Worm (Caenorhabditis elegans) whole organism, L2 larva: Measurements from ENCODE around the gene B0001.8.

Experiments used
- C34F6.9 ChIP-seq: fragments of 150-350 bp; optimal IDR thresholded peaks from 2 replicates; lab custom pipeline; 2014; ENCODE audit warnings: missing biosample characterization, missing genetic modification characterization
- F13H6.1 ChIP-seq: sonication (generic microtip); optimal IDR thresholded peaks from 2 replicates; lab custom pipeline; 2016; ENCODE audit warnings: missing genetic modification characterization, missing compliant biosample characterization
- Y55F3AM.14 ChIP-seq: fragments of 200-800 bp; sonication (Bioruptor generic); optimal IDR thresholded peaks from 2 replicates; lab custom pipeline; 2018; ENCODE audit warnings: mild to moderate bottlenecking, missing genetic modification characterization, missing compliant biosample characterization
- ZK546.5 ChIP-seq: sonication (generic microtip); optimal IDR thresholded peaks from 2 replicates; lab custom pipeline; 2017; ENCODE audit warnings: missing biosample characterization, missing genetic modification characterization
- alr-1 ChIP-seq: fragments of 150-350 bp; optimal IDR thresholded peaks from 2 replicates; lab custom pipeline; 2014; ENCODE audit warnings: missing biosample characterization, missing genetic modification characterization
- aly-2 ChIP-seq: fragments of 150-350 bp; optimal IDR thresholded peaks from 2 replicates; lab custom pipeline; 2014; ENCODE audit warnings: missing biosample characterization, missing genetic modification characterization
- ama-1 ChIP-seq: fragments of 150-350 bp; optimal IDR thresholded peaks from 2 replicates; lab custom pipeline; 2018; ENCODE audit warnings: inconsistent platforms
- blmp-1 ChIP-seq: sonication (generic microtip); optimal IDR thresholded peaks from 2 replicates; lab custom pipeline; 2017; ENCODE audit warnings: missing genetic modification characterization, mild to moderate bottlenecking, missing compliant biosample characterization, antibody characterized with exemption, moderate library complexity; ENCODE audit not compliant: insufficient read depth
- crh-2 ChIP-seq: sonication (generic microtip); optimal IDR thresholded peaks from 2 replicates; lab custom pipeline; 2017; ENCODE audit warnings: missing biosample characterization, missing genetic modification characterization
- egl-27 ChIP-seq: sonication (generic microtip); optimal IDR thresholded peaks from 3 replicates; lab custom pipeline; 2017; ENCODE audit warnings: missing biosample characterization, missing genetic modification reagents, missing genetic modification characterization
- elt-1 ChIP-seq: fragments of 150-350 bp; optimal IDR thresholded peaks from 2 replicates; lab custom pipeline; 2014; ENCODE audit warnings: missing biosample characterization, missing genetic modification characterization
- elt-3 ChIP-seq: sonication (generic microtip); optimal IDR thresholded peaks from 2 replicates; lab custom pipeline; 2017; ENCODE audit warnings: missing biosample characterization, missing genetic modification characterization
- fos-1 ChIP-seq: fragments of 150-350 bp; optimal IDR thresholded peaks from 2 replicates; lab custom pipeline; 2014; ENCODE audit warnings: missing biosample characterization, missing genetic modification characterization
- gmeb-1 ChIP-seq: fragments of 150-350 bp; optimal IDR thresholded peaks from 2 replicates; lab custom pipeline; 2014; ENCODE audit warnings: missing biosample characterization, missing genetic modification characterization
- lin-13 ChIP-seq: fragments of 150-350 bp; optimal IDR thresholded peaks from 2 replicates; lab custom pipeline; 2014; ENCODE audit warnings: missing biosample characterization, missing genetic modification reagents, missing genetic modification characterization
- lin-39 ChIP-seq: fragments of 150-350 bp; optimal IDR thresholded peaks from 2 replicates; lab custom pipeline; 2014; ENCODE audit warnings: missing biosample characterization, missing genetic modification reagents, missing genetic modification characterization
- lsy-2 ChIP-seq, 2 experiments: fragments of 150-350 bp in 1 of 2; sonication (generic microtip) in 1 of 2; optimal IDR thresholded peaks; 2 replicates each; lab custom pipeline; 2014 to 2017; ENCODE audit warnings: missing biosample characterization in 2 of 2, missing genetic modification characterization in 2 of 2
- nhr-10 ChIP-seq: sonication (generic microtip); optimal IDR thresholded peaks from 2 replicates; lab custom pipeline; 2017; ENCODE audit warnings: missing biosample characterization, missing genetic modification characterization
- nhr-11 ChIP-seq: fragments of 150-350 bp; optimal IDR thresholded peaks from 2 replicates; lab custom pipeline; 2014; ENCODE audit warnings: missing biosample characterization, missing genetic modification characterization
- nhr-129 ChIP-seq: fragments of 150-350 bp; optimal IDR thresholded peaks from 2 replicates; lab custom pipeline; 2014; ENCODE audit warnings: missing biosample characterization, missing genetic modification characterization
- nhr-21 ChIP-seq: fragments of 150-350 bp; optimal IDR thresholded peaks from 2 replicates; lab custom pipeline; 2014; ENCODE audit warnings: missing biosample characterization, missing genetic modification characterization
- nhr-23 ChIP-seq: fragments of 150-350 bp; optimal IDR thresholded peaks from 2 replicates; lab custom pipeline; 2014; ENCODE audit warnings: missing biosample characterization, missing genetic modification reagents, missing genetic modification characterization
- nhr-6 ChIP-seq: fragments of 150-350 bp; optimal IDR thresholded peaks from 2 replicates; lab custom pipeline; 2014; ENCODE audit warnings: missing biosample characterization, missing genetic modification characterization
- peb-1 ChIP-seq: fragments of 150-350 bp; optimal IDR thresholded peaks from 2 replicates; lab custom pipeline; 2014; ENCODE audit warnings: missing biosample characterization, missing genetic modification characterization
- skn-1 ChIP-seq: sonication (generic microtip); optimal IDR thresholded peaks from 2 replicates; lab custom pipeline; 2017; ENCODE audit warnings: missing biosample characterization, missing genetic modification characterization
- sma-3 ChIP-seq: sonication (generic microtip); optimal IDR thresholded peaks from 2 replicates; lab custom pipeline; 2016; ENCODE audit warnings: missing genetic modification reagents, missing genetic modification characterization, missing compliant biosample characterization
- sma-9 ChIP-seq, 2 experiments: fragments of 150-350 bp in 1 of 2; sonication (generic microtip) in 1 of 2; optimal IDR thresholded peaks; 2 replicates each; lab custom pipeline; 2014 to 2016; ENCODE audit warnings: missing genetic modification characterization in 2 of 2, mild to moderate bottlenecking in 1 of 2, missing biosample characterization in 1 of 2, missing compliant biosample characterization in 1 of 2, missing genetic modification reagents in 1 of 2, moderate library complexity in 1 of 2
- snpc-4 ChIP-seq: fragments of 150-350 bp; optimal IDR thresholded peaks from 2 replicates; lab custom pipeline; 2014; ENCODE audit warnings: missing biosample characterization, missing genetic modification characterization
- unc-55 ChIP-seq: fragments of 150-350 bp; sonication (generic microtip); optimal IDR thresholded peaks from 3 replicates; lab custom pipeline; 2014; ENCODE audit warnings: missing biosample characterization, missing genetic modification reagents, missing genetic modification characterization

The B0001.8 gene

DNA sequence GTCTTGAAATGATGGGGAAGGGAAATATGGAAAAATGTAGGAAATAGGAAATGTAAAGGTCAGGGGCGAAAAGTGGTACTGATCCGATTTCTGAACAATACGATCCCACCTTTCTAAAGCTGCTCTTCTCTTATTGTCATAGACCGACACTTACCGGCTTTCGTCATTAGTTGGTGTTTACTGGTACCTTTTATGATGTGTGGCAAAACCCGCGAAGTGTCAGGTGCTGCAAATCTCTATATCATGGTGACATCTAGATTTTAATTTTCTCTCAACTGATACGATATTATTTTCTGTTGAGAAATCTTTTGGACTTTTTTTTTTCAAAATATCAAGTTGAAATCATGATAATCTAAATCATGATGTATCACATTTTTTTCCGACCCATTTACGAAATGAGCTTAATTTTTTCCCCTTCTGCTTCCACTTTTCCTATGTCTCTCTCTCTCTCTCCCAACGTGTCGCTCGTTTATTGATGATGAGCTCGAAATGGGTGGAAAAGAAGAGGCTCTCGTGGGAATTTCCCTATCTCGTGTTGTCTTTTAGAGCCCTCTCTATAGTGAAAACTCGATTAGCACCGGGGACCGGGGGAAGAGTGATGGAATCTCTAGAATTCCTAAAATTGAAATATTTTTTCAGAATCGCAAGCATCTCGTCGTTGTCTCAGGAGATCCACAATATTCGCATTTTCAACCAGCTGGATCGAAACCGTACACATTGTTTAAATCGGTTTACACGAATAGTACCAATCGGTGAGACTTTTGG lies 9.4 kb downstream of the B0001.8 start:
- TF ChIP-seq ama-1 (lab: Kevin White, UChicago) (no peak), aly-2 (no peak), sma-3 (no peak), nhr-129 (tag; lab: Kevin White, UChicago) (peak; percentile 11), snpc-4 (tag; lab: Kevin White, UChicago) (peak; percentile 59), F13H6.1 (tag; lab: Kevin White, UChicago) (no peak)

DNA sequence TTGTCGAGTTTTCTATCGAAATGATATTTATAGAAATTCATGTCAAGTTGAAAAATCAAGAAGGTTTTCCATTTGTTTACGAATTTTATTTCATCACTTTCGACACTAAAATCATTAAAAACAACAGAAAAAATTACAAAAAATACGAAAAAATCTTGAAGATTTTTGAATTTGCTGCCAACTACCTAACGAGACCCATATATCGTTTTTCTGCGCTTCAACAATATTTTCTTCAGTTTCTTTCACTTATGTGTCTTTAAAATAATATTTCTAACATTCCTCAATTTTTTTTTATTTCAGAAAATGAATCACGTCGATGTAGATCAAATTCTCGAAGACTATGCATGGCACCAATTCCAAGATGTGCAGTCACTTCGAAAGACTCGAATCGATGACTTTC lies 11.7 kb downstream of the B0001.8 start, which contains the start of gene lin-24:
TSS of gene lin-24 (plus strand) at position 301 of the 400 bp plus-strand sequence.
- TF ChIP-seq nhr-129 (tag; lab: Kevin White, UChicago) (no peak), fos-1 (no peak), crh-2 (tag; lab: Kevin White, UChicago) (no peak), nhr-23 (no peak), unc-55 (no peak), ama-1 (lab: Kevin White, UChicago) (no peak), nhr-21 (tag; lab: Kevin White, UChicago) (no peak), skn-1 (no peak), alr-1 (tag; lab: Kevin White, UChicago) (no peak), elt-3 (tag; lab: Kevin White, UChicago) (no peak), blmp-1 (tag; lab: Kevin White, UChicago) (no peak), lin-39 (no peak), nhr-10 (tag; lab: Kevin White, UChicago) (no peak), nhr-6 (tag; lab: Kevin White, UChicago) (no peak), Y55F3AM.14 (GFP tag; lab: Kevin White, UChicago) (no peak), lin-13 (no peak)

- TF ChIP-seq elt-3 (tag; lab: Kevin White, UChicago) (no peak), unc-55 (peak; percentile 54), sma-3 (no peak), nhr-129 (tag; lab: Kevin White, UChicago) (peak; percentile 11), ama-1 (lab: Kevin White, UChicago) (no peak), C34F6.9 (tag; lab: Kevin White, UChicago) (peak; percentile 31), fos-1 (peak; percentile 90), lin-13 (no peak), egl-27 (tag; lab: Kevin White, UChicago) (no peak), nhr-21 (tag; lab: Kevin White, UChicago) (no peak)
Measured at ce11 chrIV:12128708-12129107, 12.2 kb downstream of the B0001.8 start.

- TF ChIP-seq peb-1 (tag; lab: Kevin White, UChicago) (no peak), sma-9 (GFP tag; optimal IDR thresholded peaks at IDR 0.05; lab: Kevin White, UChicago) (no peak), sma-9 (tag; optimal IDR thresholded peaks at IDR 0.05; lab: Kevin White, UChicago) (no peak), nhr-10 (tag; lab: Kevin White, UChicago) (no peak), nhr-6 (tag; lab: Kevin White, UChicago) (no peak), unc-55 (peak; percentile 31), nhr-11 (no peak), nhr-129 (tag; lab: Kevin White, UChicago) (peak; percentile 73), gmeb-1 (no peak), elt-1 (tag; lab: Kevin White, UChicago) (no peak), lsy-2 (tag; optimal IDR thresholded peaks at IDR 0.05; lab: Kevin White, UChicago) (peak in 1 of 2 experiments; percentile 43), ZK546.5 (no peak)
Measured at ce11 chrIV:12127838-12128237, 13.0 kb downstream of the B0001.8 start.

DNA sequence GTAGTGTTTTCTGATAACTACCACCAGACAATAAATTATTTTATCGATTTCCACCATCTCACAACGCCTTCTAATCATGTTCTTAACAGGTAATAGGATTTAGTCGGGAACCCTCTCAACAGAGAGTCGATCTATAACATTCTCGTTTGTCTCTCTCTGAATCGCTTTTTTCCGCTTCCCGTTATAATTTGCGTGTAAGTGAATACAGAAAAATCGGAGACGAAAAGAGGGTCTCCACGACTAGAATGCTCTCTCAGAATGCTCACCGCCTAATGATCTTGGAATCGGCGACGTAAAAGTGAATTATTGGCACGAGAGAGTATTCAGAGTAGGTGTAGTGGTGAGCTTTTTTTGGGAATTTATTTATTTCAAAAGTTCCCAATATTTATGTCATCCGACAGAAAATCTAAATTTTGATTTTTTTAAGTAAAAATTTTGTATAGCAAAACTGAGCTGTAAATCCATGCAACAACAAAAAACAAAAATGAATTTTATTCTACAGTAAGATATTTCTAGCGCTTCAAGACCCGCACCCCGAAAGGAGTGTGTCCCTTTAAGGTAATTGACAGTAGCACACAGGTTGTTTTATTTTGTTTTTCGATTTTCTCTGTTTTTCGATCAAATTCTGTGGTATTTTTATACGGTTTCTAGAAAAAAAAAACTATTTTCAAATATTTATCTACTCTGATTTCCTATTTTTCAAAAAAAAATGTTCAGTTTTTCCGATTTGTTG lies 14.0 kb downstream of the B0001.8 start:
- peak in 1 of 2 experiments; percentile 15 for TF ChIP-seq lsy-2 (tag; optimal IDR thresholded peaks at IDR 0.05; lab: Kevin White, UChicago)
- TF ChIP-seq fos-1: no peak
